Worm (Caenorhabditis elegans) whole organism, L2 larva: ENCODE measurements around the gene trp-1.

Experiments
- ZK546.5 ChIP-seq: sonication (generic microtip); optimal IDR thresholded peaks from 2 replicates; lab custom pipeline; 2017; ENCODE audit warnings: missing biosample characterization, missing genetic modification characterization
- elt-1 ChIP-seq: fragments of 150-350 bp; optimal IDR thresholded peaks from 2 replicates; lab custom pipeline; 2014; ENCODE audit warnings: missing biosample characterization, missing genetic modification characterization
- elt-3 ChIP-seq: sonication (generic microtip); optimal IDR thresholded peaks from 2 replicates; lab custom pipeline; 2017; ENCODE audit warnings: missing biosample characterization, missing genetic modification characterization

DNA sequence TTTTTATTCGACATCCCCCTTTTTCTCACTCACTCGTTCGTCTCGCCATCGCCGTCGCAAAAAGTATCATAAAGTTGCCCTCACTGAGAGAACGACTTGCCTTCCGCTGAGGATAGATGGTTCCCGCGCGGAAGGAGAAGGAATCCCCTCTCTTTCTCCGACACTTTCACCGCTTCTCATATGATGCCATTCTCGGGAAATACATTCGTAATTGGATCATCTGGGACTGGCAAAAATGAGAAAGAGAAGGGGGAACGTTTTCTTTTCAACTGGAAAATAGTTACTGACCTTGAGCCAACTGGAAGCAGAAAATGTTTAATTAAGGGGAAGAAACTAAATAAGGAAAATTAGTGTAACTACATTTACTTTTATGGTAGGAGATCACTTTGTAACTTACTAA lies 36.9 kb downstream of the trp-1 start:
- TF ChIP-seq elt-3 (tag; lab: Kevin White, UChicago) (no peak), elt-1 (tag; lab: Kevin White, UChicago) (no peak), ZK546.5 (tag; lab: Kevin White, UChicago) (no peak)
